Worm (Caenorhabditis elegans) whole organism, young adult: Measurements from ENCODE around the gene srsx-8.

Source experiments
- B0336.3 ChIP-seq: fragments of 200-800 bp; sonication (Bioruptor generic); IDR thresholded peaks from 2 replicates; pipeline ENCODE4 v1.3.6; 2022; ENCODE audit warnings: missing genetic modification characterization, missing compliant biosample characterization
- F10E7.11 ChIP-seq: sonication (generic microtip); optimal IDR thresholded peaks from 2 replicates; lab custom pipeline; 2017; ENCODE audit warnings: mild to moderate bottlenecking, missing genetic modification characterization, moderate library complexity, missing compliant biosample characterization
- F22D6.2 ChIP-seq: sonication (generic microtip); optimal IDR thresholded peaks from 2 replicates; lab custom pipeline; 2016; ENCODE audit warnings: mild to moderate bottlenecking, missing genetic modification characterization, missing compliant biosample characterization
- F23B12.7 ChIP-seq: sonication (generic microtip); optimal IDR thresholded peaks from 2 replicates; lab custom pipeline; 2017; ENCODE audit warnings: missing genetic modification characterization, mild to moderate bottlenecking, missing compliant biosample characterization, antibody characterized with exemption, moderate library complexity; ENCODE audit not compliant: insufficient read depth
- F37B4.10 ChIP-seq: fragments of 200-800 bp; sonication (Bioruptor generic); IDR thresholded peaks from 2 replicates; pipeline ENCODE4 v1.3.6; 2022; ENCODE audit warnings: missing genetic modification characterization, missing compliant biosample characterization
- F49E8.2 ChIP-seq: sonication (generic microtip); optimal IDR thresholded peaks from 3 replicates; lab custom pipeline; 2017; ENCODE audit warnings: missing genetic modification characterization, mild to moderate bottlenecking, missing compliant biosample characterization, antibody characterized with exemption, moderate library complexity; ENCODE audit not compliant: insufficient read depth
- F52B5.7 ChIP-seq: sonication (generic microtip); optimal IDR thresholded peaks from 2 replicates; lab custom pipeline; 2016; ENCODE audit warnings: mild to moderate bottlenecking, missing genetic modification characterization, missing compliant biosample characterization
- F57A8.1 ChIP-seq: fragments of 200-800 bp; sonication (Bioruptor generic); optimal IDR thresholded peaks from 2 replicates; lab custom pipeline; 2018; ENCODE audit warnings: mild to moderate bottlenecking, missing genetic modification characterization, moderate library complexity, missing compliant biosample characterization
- F57C9.4 ChIP-seq: sonication (generic microtip); optimal IDR thresholded peaks from 2 replicates; lab custom pipeline; 2017; ENCODE audit warnings: mild to moderate bottlenecking, missing genetic modification characterization, missing compliant biosample characterization
- Y53G8AR.9 ChIP-seq: fragments of 200-800 bp; sonication (Bioruptor generic); conservative IDR thresholded peaks from 2 replicates; pipeline ENCODE4 v1.3.6; 2022; ENCODE audit warnings: missing genetic modification reagents, missing genetic modification characterization, missing compliant biosample characterization
- Y56A3A.18 ChIP-seq: fragments of 200-800 bp; sonication (Bioruptor generic); IDR thresholded peaks from 2 replicates; pipeline ENCODE4 v1.3.6; 2022; ENCODE audit warnings: missing genetic modification reagents, missing genetic modification characterization, missing compliant biosample characterization
- Y79H2A.3 ChIP-seq: fragments of 200-800 bp; sonication (Bioruptor generic); conservative IDR thresholded peaks from 2 replicates; pipeline ENCODE4 v1.3.6; 2022; ENCODE audit warnings: missing genetic modification reagents, missing genetic modification characterization, missing compliant biosample characterization
- akir-1 ChIP-seq: fragments of 200-800 bp; sonication (Bioruptor generic); optimal IDR thresholded peaks from 2 replicates; lab custom pipeline; 2018; ENCODE audit warnings: mild to moderate bottlenecking, missing genetic modification characterization, moderate library complexity, missing compliant biosample characterization
- ama-1 ChIP-seq, 3 experiments: fragments of 150-350 bp in 1 of 3; sonication (generic microtip) in 2 of 3; optimal IDR thresholded peaks; 2 replicates each; lab custom pipeline; 2014 to 2018; ENCODE audit warnings: missing biosample characterization in 2 of 3, missing genetic modification characterization in 2 of 3, missing genetic modification reagents in 2 of 3
- atf-7 ChIP-seq: sonication (generic microtip); optimal IDR thresholded peaks from 2 replicates; lab custom pipeline; 2017; ENCODE audit warnings: mild to moderate bottlenecking, missing genetic modification characterization, missing compliant biosample characterization
- attf-5 ChIP-seq: fragments of 200-800 bp; sonication (Bioruptor generic); optimal IDR thresholded peaks from 2 replicates; lab custom pipeline; 2018; ENCODE audit warnings: mild to moderate bottlenecking, missing genetic modification characterization, missing compliant biosample characterization
- bed-1 ChIP-seq: fragments of 200-800 bp; sonication (Bioruptor generic); IDR thresholded peaks from 2 replicates; pipeline ENCODE4 v1.3.6; 2022; ENCODE audit warnings: missing genetic modification reagents, missing genetic modification characterization, missing compliant biosample characterization
- cebp-1 ChIP-seq, 2 experiments: fragments of 200-800 bp in 1 of 2; sonication (Bioruptor generic) in 1 of 2; sonication (generic microtip) in 1 of 2; IDR thresholded peaks in 1 of 2; optimal IDR thresholded peaks in 1 of 2; 2 replicates each; pipeline versions ENCODE4 v1.3.6 to Lab custom; 2017 to 2022; ENCODE audit warnings: missing compliant biosample characterization in 2 of 2, missing genetic modification characterization in 2 of 2, mild to moderate bottlenecking in 1 of 2, missing genetic modification reagents in 1 of 2, moderate library complexity in 1 of 2
- cebp-2 ChIP-seq: fragments of 200-800 bp; sonication (Bioruptor generic); IDR thresholded peaks from 2 replicates; pipeline ENCODE4 v1.3.6; 2022; ENCODE audit warnings: missing genetic modification characterization, missing compliant biosample characterization
- chd-7 ChIP-seq: sonication (generic microtip); optimal IDR thresholded peaks from 2 replicates; lab custom pipeline; 2016; ENCODE audit warnings: mild to moderate bottlenecking, missing genetic modification characterization, moderate library complexity, missing compliant biosample characterization
- egl-18 ChIP-seq: fragments of 200-800 bp; sonication (Bioruptor generic); IDR thresholded peaks from 2 replicates; pipeline ENCODE4 v1.3.6; 2022; ENCODE audit warnings: missing genetic modification reagents, missing genetic modification characterization, missing compliant biosample characterization
- egrh-3 ChIP-seq: fragments of 200-800 bp; sonication (Bioruptor generic); IDR thresholded peaks from 2 replicates; pipeline ENCODE4 v1.3.6; 2022; ENCODE audit warnings: missing genetic modification reagents, missing genetic modification characterization, missing compliant biosample characterization
- hsf-1 ChIP-seq: fragments of 200-800 bp; sonication (Bioruptor generic); IDR thresholded peaks from 2 replicates; pipeline ENCODE4 v1.3.6; 2022; ENCODE audit warnings: missing genetic modification reagents, missing genetic modification characterization, missing compliant biosample characterization
- let-607 ChIP-seq, 2 experiments: fragments of 200-800 bp in 1 of 2; sonication (Bioruptor generic) in 1 of 2; sonication (generic microtip) in 1 of 2; optimal IDR thresholded peaks; 2 replicates each; lab custom pipeline; 2016 to 2018; ENCODE audit warnings: mild to moderate bottlenecking in 2 of 2, missing compliant biosample characterization in 2 of 2, missing genetic modification characterization in 2 of 2, moderate library complexity in 2 of 2, missing genotype in 1 of 2
- lsy-27 ChIP-seq: sonication (generic microtip); optimal IDR thresholded peaks from 2 replicates; lab custom pipeline; 2017; ENCODE audit warnings: missing genetic modification characterization, mild to moderate bottlenecking, missing compliant biosample characterization, antibody characterized with exemption, missing genotype, borderline replicate concordance; ENCODE audit not compliant: insufficient read depth
- madf-10 ChIP-seq: sonication (generic microtip); optimal IDR thresholded peaks from 2 replicates; lab custom pipeline; 2016; ENCODE audit warnings: mild to moderate bottlenecking, missing genetic modification characterization, missing compliant biosample characterization
- mxl-1 ChIP-seq: sonication (generic microtip); optimal IDR thresholded peaks from 2 replicates; lab custom pipeline; 2016; ENCODE audit warnings: missing genetic modification characterization, missing compliant biosample characterization
- nhr-27 ChIP-seq: fragments of 200-800 bp; sonication (Bioruptor generic); optimal IDR thresholded peaks from 2 replicates; lab custom pipeline; 2018; ENCODE audit warnings: mild to moderate bottlenecking, missing genetic modification characterization, moderate library complexity, missing compliant biosample characterization
- nhr-80 ChIP-seq: sonication (generic microtip); optimal IDR thresholded peaks from 2 replicates; lab custom pipeline; 2016; ENCODE audit warnings: missing genetic modification characterization, missing compliant biosample characterization
- nhr-90 ChIP-seq: sonication (generic microtip); optimal IDR thresholded peaks from 2 replicates; lab custom pipeline; 2016; ENCODE audit warnings: missing genotype, mild to moderate bottlenecking, missing genetic modification characterization, missing compliant biosample characterization
- snpc-1.1 ChIP-seq: sonication (generic microtip); optimal IDR thresholded peaks from 2 replicates; lab custom pipeline; 2017; ENCODE audit warnings: missing genetic modification characterization, mild to moderate bottlenecking, missing compliant biosample characterization, antibody characterized with exemption, moderate library complexity, missing genotype, missing genetic modification reagents; ENCODE audit not compliant: insufficient read depth
- snpc-3.4 ChIP-seq: sonication (generic microtip); optimal IDR thresholded peaks from 2 replicates; lab custom pipeline; 2017; ENCODE audit warnings: missing genetic modification characterization, mild to moderate bottlenecking, missing compliant biosample characterization, antibody characterized with exemption, moderate library complexity, missing genotype, missing genetic modification reagents
- snpc-4 ChIP-seq, 5 experiments: fragments of 150-350 bp in 1 of 5; sonication (generic microtip) in 4 of 5; optimal IDR thresholded peaks; 2 replicates each; lab custom pipeline; 2014 to 2018; ENCODE audit warnings: missing genetic modification characterization in 5 of 5, missing biosample characterization in 3 of 5, antibody characterized with exemption in 2 of 5, mild to moderate bottlenecking in 2 of 5, missing compliant biosample characterization in 2 of 5, missing genotype in 2 of 5, moderate library complexity in 2 of 5, missing genetic modification reagents in 1 of 5
- unc-130 ChIP-seq: sonication (generic microtip); optimal IDR thresholded peaks from 2 replicates; lab custom pipeline; 2016; ENCODE audit warnings: missing genetic modification reagents, missing genetic modification characterization, missing compliant biosample characterization
- xnd-1 ChIP-seq: sonication (generic microtip); optimal IDR thresholded peaks from 2 replicates; lab custom pipeline; 2016; ENCODE audit warnings: missing genotype, missing genetic modification reagents, missing genetic modification characterization, missing compliant biosample characterization
- ztf-18 ChIP-seq: sonication (generic microtip); optimal IDR thresholded peaks from 2 replicates; lab custom pipeline; 2016; ENCODE audit warnings: missing genotype, mild to moderate bottlenecking, missing genetic modification characterization, missing compliant biosample characterization
- ztf-25 ChIP-seq: fragments of 200-800 bp; sonication (Bioruptor generic); IDR thresholded peaks from 2 replicates; pipeline ENCODE4 v1.3.6; 2022; ENCODE audit warnings: missing genetic modification reagents, missing genetic modification characterization, missing compliant biosample characterization
- ztf-26 ChIP-seq: sonication (generic microtip); optimal IDR thresholded peaks from 2 replicates; lab custom pipeline; 2017; ENCODE audit warnings: missing genetic modification characterization, missing compliant biosample characterization
- ztf-28 ChIP-seq: fragments of 200-800 bp; sonication (Bioruptor generic); IDR thresholded peaks from 2 replicates; pipeline ENCODE4 v1.3.6; 2022; ENCODE audit warnings: missing genetic modification reagents, missing genetic modification characterization, missing compliant biosample characterization
- ztf-3 ChIP-seq: fragments of 200-800 bp; sonication (Bioruptor generic); optimal IDR thresholded peaks from 2 replicates; lab custom pipeline; 2018; ENCODE audit warnings: mild to moderate bottlenecking, missing genetic modification characterization, missing compliant biosample characterization

Gene srsx-8

ce11 chrV:1534315-1534714 lies 18.6 kb downstream of the srsx-8 start, which contains the start of gene trx-5:
Gene trx-5 (minus strand): TSS chrV:1534415.
- TF ChIP-seq mxl-1 (tag; lab: Kevin White, UChicago): no peak
- TF ChIP-seq F37B4.10: no peak
- no peak for TF ChIP-seq snpc-1.1 (tag; lab: Kevin White, UChicago)
- no peak for TF ChIP-seq hsf-1 (GFP tag; lab: Robert Waterston, UW)
- TF ChIP-seq lsy-27 (tag; lab: Kevin White, UChicago): no peak
- TF ChIP-seq atf-7 (tag; lab: Kevin White, UChicago): no peak
- no peak for TF ChIP-seq F10E7.11 (tag; lab: Kevin White, UChicago)
- no peak for TF ChIP-seq ztf-26 (tag; lab: Kevin White, UChicago)
- TF ChIP-seq akir-1 (GFP tag; lab: Kevin White, UChicago): no peak
- TF ChIP-seq Y79H2A.3 (GFP tag; lab: Robert Waterston, UW): no peak
- no peak for TF ChIP-seq xnd-1
- TF ChIP-seq F23B12.7 (tag; lab: Kevin White, UChicago): no peak
- no peak for TF ChIP-seq F57C9.4 (tag; lab: Kevin White, UChicago)
- no peak for TF ChIP-seq B0336.3 (GFP tag; lab: Robert Waterston, UW)
- no peak for TF ChIP-seq F52B5.7
- TF ChIP-seq F22D6.2 (tag; lab: Kevin White, UChicago): no peak
- TF ChIP-seq chd-7 (tag; lab: Kevin White, UChicago): no peak
- no peak for TF ChIP-seq attf-5 (GFP tag; lab: Kevin White, UChicago)

ce11 chrV:1532455-1532854 lies 20.4 kb downstream of the srsx-8 start:
- TF ChIP-seq ztf-28: no peak
- TF ChIP-seq akir-1 (GFP tag; lab: Kevin White, UChicago): no peak
- no peak for TF ChIP-seq chd-7 (tag; lab: Kevin White, UChicago)
- no peak for TF ChIP-seq ztf-18 (tag; lab: Kevin White, UChicago)
- TF ChIP-seq egl-18 (GFP tag; lab: Robert Waterston, UW): no peak
- no peak for TF ChIP-seq Y53G8AR.9 (GFP tag; lab: Robert Waterston, UW)
- no peak for TF ChIP-seq ztf-25 (GFP tag; lab: Robert Waterston, UW)
- no peak for TF ChIP-seq cebp-2 (GFP tag; lab: Robert Waterston, UW)
- TF ChIP-seq snpc-4 (GFP tag; optimal IDR thresholded peaks at IDR 0.05; lab: Kevin White, UChicago): no peak
- no peak for TF ChIP-seq snpc-4 (tag; optimal IDR thresholded peaks at IDR 0.05; lab: Kevin White, UChicago)
- no peak for TF ChIP-seq madf-10 (tag; lab: Kevin White, UChicago)

ce11 chrV:1531159-1531558 lies 21.7 kb downstream of the srsx-8 start, which contains the start of gene K02H11.4:
Gene K02H11.4 (minus strand): TSS chrV:1531259.
- TF ChIP-seq ztf-3 (GFP tag; lab: Kevin White, UChicago): no peak
- TF ChIP-seq egl-18 (GFP tag; lab: Robert Waterston, UW): no peak
- no peak for TF ChIP-seq unc-130 (GFP tag; lab: Kevin White, UChicago)
- TF ChIP-seq F10E7.11 (tag; lab: Kevin White, UChicago): no peak
- no peak for TF ChIP-seq egrh-3

ce11 chrV:1527985-1528384 lies 24.9 kb downstream of the srsx-8 start, which contains the start of gene str-236:
Gene str-236 (minus strand): TSS chrV:1528085.
- TF ChIP-seq F57A8.1 (GFP tag; lab: Kevin White, UChicago): no peak
- TF ChIP-seq let-607 (tag; optimal IDR thresholded peaks at IDR 0.05; lab: Kevin White, UChicago): no peak
- no peak for TF ChIP-seq F10E7.11 (tag; lab: Kevin White, UChicago)
- TF ChIP-seq Y56A3A.18: no peak
- TF ChIP-seq Y79H2A.3 (GFP tag; lab: Robert Waterston, UW): no peak
- no peak for TF ChIP-seq F49E8.2 (tag; lab: Kevin White, UChicago)
- TF ChIP-seq bed-1 (GFP tag; lab: Robert Waterston, UW): no peak
- TF ChIP-seq snpc-3.4: no peak
- TF ChIP-seq cebp-1 (GFP tag; IDR thresholded peaks at IDR 0.05; lab: Robert Waterston, UW): no peak
- no peak for TF ChIP-seq cebp-1 (tag; optimal IDR thresholded peaks at IDR 0.05; lab: Kevin White, UChicago)
- no peak for TF ChIP-seq ama-1 (optimal IDR thresholded peaks at IDR 0.05; lab: Kevin White, UChicago)
- no peak for TF ChIP-seq ama-1 (GFP tag; optimal IDR thresholded peaks at IDR 0.05; lab: Kevin White, UChicago)
- TF ChIP-seq nhr-90 (tag; lab: Kevin White, UChicago): no peak
- no peak for TF ChIP-seq F22D6.2 (tag; lab: Kevin White, UChicago)
- TF ChIP-seq nhr-27 (tag; lab: Kevin White, UChicago): no peak
- no peak for TF ChIP-seq nhr-80 (tag; lab: Kevin White, UChicago)
